Fruit fly (Drosophila melanogaster): ENCODE measurements around the gene CG32069.

CG32069 gene

DNA sequence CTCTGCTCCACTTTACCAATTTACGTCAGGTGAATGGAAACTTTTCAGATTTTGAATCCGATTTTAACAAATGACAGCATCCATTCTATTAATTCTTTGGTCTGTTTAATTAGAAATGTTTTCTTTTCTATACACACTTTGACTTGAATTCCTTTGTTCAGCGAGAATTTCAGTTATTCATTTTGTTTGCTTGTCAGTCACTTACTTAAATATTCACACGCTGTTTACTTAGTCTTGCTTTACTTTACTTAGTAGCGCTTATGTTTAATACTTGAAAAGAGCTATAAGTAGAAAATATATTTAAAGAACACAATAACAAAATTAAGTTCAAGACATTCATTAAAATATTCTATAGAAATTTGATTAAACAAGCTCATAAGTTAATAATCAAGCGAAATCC lies 45.0 kb upstream of the CG32069 start, which contains the start of gene CG32073 (continued):
- TF ChIP-seq CG14860 (GFP tag; IDR thresholded peaks at IDR 0.05; ENCODE audit: partially characterized antibody): no peak
- TF ChIP-seq inv (GFP tag; IDR thresholded peaks at IDR 0.05; ENCODE audit: partially characterized antibody): no peak
- no peak for TF ChIP-seq CG17328 (GFP tag; IDR thresholded peaks at IDR 0.05)
- peak; percentile 34 for TF ChIP-seq CG33213 (GFP tag; optimal IDR thresholded peaks at IDR 0.05)
- no peak for TF ChIP-seq Adf1 (GFP tag; IDR thresholded peaks at IDR 0.05)
- peak; percentile 55 for TF ChIP-seq CG13296 (GFP tag; optimal IDR thresholded peaks at IDR 0.05)
- no peak for TF ChIP-seq tin (GFP tag; optimal IDR thresholded peaks at IDR 0.05)
- TF ChIP-seq Dad (GFP tag; optimal IDR thresholded peaks at IDR 0.05): no peak
- no peak for TF ChIP-seq Elba2 (GFP tag; optimal IDR thresholded peaks at IDR 0.05)
- TF ChIP-seq Hr51 (GFP tag; optimal IDR thresholded peaks at IDR 0.05): no peak
- peak; percentile 38 for TF ChIP-seq caup (GFP tag; optimal IDR thresholded peaks at IDR 0.05; ENCODE audit: severe bottlenecking)
- TF ChIP-seq tna (GFP tag; IDR thresholded peaks at IDR 0.05; ENCODE audit: partially characterized antibody): no peak
- TF ChIP-seq Taf1 (GFP tag; IDR thresholded peaks at IDR 0.05): no peak
- no peak for TF ChIP-seq ssp (GFP tag; IDR thresholded peaks at IDR 0.05)
- TF ChIP-seq CG10147 (GFP tag; optimal IDR thresholded peaks at IDR 0.05): no peak
- no peak for TF ChIP-seq CG11456 (GFP tag; IDR thresholded peaks at IDR 0.05)
- TF ChIP-seq Hr3 (GFP tag; optimal IDR thresholded peaks at IDR 0.05): no peak
- peak; percentile 9 for TF ChIP-seq CG8924 (tag; optimal IDR thresholded peaks at IDR 0.05)
- TF ChIP-seq Rx (GFP tag; IDR thresholded peaks at IDR 0.05): no peak
- TF ChIP-seq dpn (GFP tag; optimal IDR thresholded peaks at IDR 0.05): no peak
- TF ChIP-seq CG31441 (GFP tag; IDR thresholded peaks at IDR 0.05): no peak
- TF ChIP-seq ems (GFP tag; optimal IDR thresholded peaks at IDR 0.05): no peak
- no peak for TF ChIP-seq PHDP (tag; optimal IDR thresholded peaks at IDR 0.05)
- TF ChIP-seq CG9727 (GFP tag; optimal IDR thresholded peaks at IDR 0.05): peak; percentile 16
- peak; percentile 29 for TF ChIP-seq CG2875 (GFP tag; optimal IDR thresholded peaks at IDR 0.05)
- no peak for TF ChIP-seq salm (tag; optimal IDR thresholded peaks at IDR 0.05)
- no peak for TF ChIP-seq Dip2 (GFP tag; IDR thresholded peaks at IDR 0.05)
- TF ChIP-seq CG9817 (tag; optimal IDR thresholded peaks at IDR 0.05): no peak
- no peak for TF ChIP-seq Doc3 (GFP tag; IDR thresholded peaks at IDR 0.05; ENCODE audit: partially characterized antibody)
- TF ChIP-seq Lpt (GFP tag; optimal IDR thresholded peaks at IDR 0.05): no peak
- no peak for TF ChIP-seq CG11723 (GFP tag; optimal IDR thresholded peaks at IDR 0.05)
- no peak for TF ChIP-seq CG16779 (GFP tag; IDR thresholded peaks at IDR 0.05)
- no peak for TF ChIP-seq CG18476 (GFP tag; optimal IDR thresholded peaks at IDR 0.05)
- no peak for TF ChIP-seq H15 (GFP tag; IDR thresholded peaks at IDR 0.05)
- no peak for TF ChIP-seq Side (GFP tag; optimal IDR thresholded peaks at IDR 0.05)
- TF ChIP-seq esg (GFP tag; conservative IDR thresholded peaks at IDR 0.05): no peak
- TF ChIP-seq CG34422 (GFP tag; IDR thresholded peaks at IDR 0.05): no peak
- TF ChIP-seq zfh1 (GFP tag; IDR thresholded peaks at IDR 0.05): no peak
- no peak for TF ChIP-seq Tbp (GFP tag; optimal IDR thresholded peaks at IDR 0.05)
- TF ChIP-seq CG12744 (GFP tag; optimal IDR thresholded peaks at IDR 0.05): no peak
- peak; percentile 23 for TF ChIP-seq gcm (GFP tag; optimal IDR thresholded peaks at IDR 0.05)
- no peak for TF ChIP-seq sc (optimal IDR thresholded peaks at IDR 0.05)
- no peak for TF ChIP-seq sc (GFP tag; optimal IDR thresholded peaks at IDR 0.05)
- no peak for TF ChIP-seq stwl (tag; optimal IDR thresholded peaks at IDR 0.05)
- TF ChIP-seq ara (GFP tag; IDR thresholded peaks at IDR 0.05): no peak
- no peak for TF ChIP-seq CG8281 (tag; optimal IDR thresholded peaks at IDR 0.05)
- TF ChIP-seq CG6854 (GFP tag; optimal IDR thresholded peaks at IDR 0.05): no peak
- no peak for TF ChIP-seq Dref (GFP tag; IDR thresholded peaks at IDR 0.05)
- no peak for TF ChIP-seq wor (GFP tag; IDR thresholded peaks at IDR 0.05)
- TF ChIP-seq Max (GFP tag; optimal IDR thresholded peaks at IDR 0.05): peak; percentile 35
- TF ChIP-seq Dfd (GFP tag; optimal IDR thresholded peaks at IDR 0.05): no peak
- no peak for TF ChIP-seq CG17186 (GFP tag; optimal IDR thresholded peaks at IDR 0.05)
- TF ChIP-seq Ets97D (GFP tag; optimal IDR thresholded peaks at IDR 0.05): no peak
